Fruit fly (Drosophila melanogaster) whole organism, embryonic: Measurements from ENCODE around the gene scpr-C.

ENCODE experiments used
- Bdp1 ChIP-seq: fragments of 200-800 bp; sonication (Bioruptor generic); optimal IDR thresholded peaks from 3 replicates; lab custom pipeline; 2016; ENCODE audit warnings: missing biosample characterization, missing genetic modification characterization
- CG11398 ChIP-seq: fragments of 200-800 bp; sonication (Bioruptor generic); optimal IDR thresholded peaks from 2 replicates; lab custom pipeline; 2016; ENCODE audit warnings: missing biosample characterization, missing genetic modification characterization
- CG11723 ChIP-seq: fragments of 200-800 bp; sonication (Bioruptor generic); optimal IDR thresholded peaks from 2 replicates; lab custom pipeline; 2017; ENCODE audit warnings: missing biosample characterization, mild to moderate bottlenecking, missing genetic modification characterization
- CG12071 ChIP-seq: fragments of 200-800 bp; sonication (Bioruptor generic); optimal IDR thresholded peaks from 3 replicates; lab custom pipeline; 2018; ENCODE audit warnings: missing biosample characterization, mild to moderate bottlenecking, missing genetic modification characterization
- CG12236 ChIP-seq: fragments of 200-800 bp; sonication (Bioruptor generic); optimal IDR thresholded peaks from 2 replicates; lab custom pipeline; 2016; ENCODE audit warnings: missing biosample characterization, missing genetic modification characterization
- CG1233 ChIP-seq: fragments of 200-800 bp; sonication (Bioruptor generic); optimal IDR thresholded peaks from 4 replicates; lab custom pipeline; 2018; ENCODE audit warnings: missing biosample characterization, mild to moderate bottlenecking, missing genetic modification characterization
- CG13123 ChIP-seq: fragments of 200-800 bp; sonication (Bioruptor generic); optimal IDR thresholded peaks from 2 replicates; lab custom pipeline; 2016; ENCODE audit warnings: missing biosample characterization, missing genetic modification characterization
- CG13287 ChIP-seq: fragments of 200-800 bp; sonication (Bioruptor generic); IDR thresholded peaks from 2 replicates; pipeline ENCODE4 v1.3.6; 2022; ENCODE audit warnings: missing biosample characterization, missing genetic modification characterization; ENCODE audit not compliant: partially characterized antibody
- CG14441 ChIP-seq: fragments of 200-800 bp; sonication (Bioruptor generic); IDR thresholded peaks from 2 replicates; pipeline ENCODE4 v1.3.6; 2022; ENCODE audit warnings: missing biosample characterization, missing genetic modification characterization
- CG15696 ChIP-seq: fragments of 200-800 bp; sonication (Bioruptor generic); optimal IDR thresholded peaks from 2 replicates; lab custom pipeline; 2019; ENCODE audit warnings: missing biosample characterization, mild to moderate bottlenecking, missing genetic modification characterization, moderate library complexity
- CG17359 ChIP-seq: fragments of 200-800 bp; sonication (Bioruptor generic); optimal IDR thresholded peaks from 3 replicates; lab custom pipeline; 2018; ENCODE audit warnings: missing biosample characterization, mild to moderate bottlenecking, missing genetic modification characterization, moderate library complexity
- CG17361 ChIP-seq: fragments of 200-800 bp; sonication (Bioruptor generic); IDR thresholded peaks from 3 replicates; pipeline ENCODE4 v1.3.6; 2022; ENCODE audit warnings: missing biosample characterization, missing genetic modification characterization
- CG2116 ChIP-seq: fragments of 200-800 bp; sonication (Bioruptor generic); optimal IDR thresholded peaks from 3 replicates; lab custom pipeline; 2018; ENCODE audit warnings: missing biosample characterization, mild to moderate bottlenecking, missing genetic modification characterization
- CG2120 ChIP-seq: fragments of 200-800 bp; sonication (Bioruptor generic); optimal IDR thresholded peaks from 3 replicates; lab custom pipeline; 2016; ENCODE audit warnings: missing biosample characterization, missing genetic modification characterization
- CG2202 ChIP-seq: fragments of 200-800 bp; sonication (Bioruptor generic); optimal IDR thresholded peaks from 2 replicates; lab custom pipeline; 2018; ENCODE audit warnings: missing biosample characterization, mild to moderate bottlenecking, missing genetic modification characterization
- CG2875 ChIP-seq: fragments of 200-800 bp; sonication (Bioruptor generic); optimal IDR thresholded peaks from 2 replicates; lab custom pipeline; 2017; ENCODE audit warnings: missing biosample characterization, mild to moderate bottlenecking, missing genetic modification characterization, missing genetic modification reagents
- CG31441 ChIP-seq: fragments of 200-800 bp; sonication (Bioruptor generic); IDR thresholded peaks from 2 replicates; pipeline ENCODE4 v1.3.6; 2022; ENCODE audit warnings: missing biosample characterization, missing genetic modification characterization
- CG32772 ChIP-seq: fragments of 200-800 bp; sonication (Bioruptor generic); IDR thresholded peaks from 2 replicates; pipeline ENCODE4 v1.3.6; 2022; ENCODE audit warnings: missing biosample characterization, missing genetic modification characterization
- CG6272 ChIP-seq: fragments of 200-800 bp; sonication (Bioruptor generic); IDR thresholded peaks from 2 replicates; pipeline ENCODE4 v1.3.6; 2022; ENCODE audit warnings: missing biosample characterization, missing genetic modification characterization
- CG9727 ChIP-seq: fragments of 200-800 bp; sonication (Bioruptor generic); optimal IDR thresholded peaks from 3 replicates; lab custom pipeline; 2017; ENCODE audit warnings: missing biosample characterization, mild to moderate bottlenecking, missing genetic modification characterization
- Camta ChIP-seq: fragments of 200-800 bp; sonication (Bioruptor generic); optimal IDR thresholded peaks from 2 replicates; lab custom pipeline; 2016; ENCODE audit warnings: missing biosample characterization, missing genetic modification characterization
- D ChIP-seq, 2 experiments: fragments of 200-800 bp in 1 of 2; fragments of >200 bp in 1 of 2; sonication (Bioruptor generic) in 1 of 2; optimal IDR thresholded peaks; 2 replicates in 1 of 2; 3 replicates in 1 of 2; lab custom pipeline; 2017; ENCODE audit warnings: mild to moderate bottlenecking in 1 of 2, missing biosample characterization in 1 of 2, missing genetic modification characterization in 1 of 2, missing genetic modification reagents in 1 of 2
- Dek ChIP-seq: fragments of 200-800 bp; sonication (Bioruptor generic); optimal IDR thresholded peaks from 3 replicates; lab custom pipeline; 2019; ENCODE audit warnings: missing biosample characterization, mild to moderate bottlenecking, missing genetic modification characterization, moderate library complexity
- Dll ChIP-seq: fragments of 200-800 bp; sonication (Bioruptor generic); IDR thresholded peaks from 4 replicates; pipeline ENCODE4 v1.3.6; 2022; ENCODE audit warnings: missing biosample characterization, missing genetic modification characterization; ENCODE audit not compliant: partially characterized antibody
- Drgx ChIP-seq: fragments of 200-800 bp; sonication (Bioruptor generic); IDR thresholded peaks from 2 replicates; pipeline ENCODE4 v1.3.6; 2022; ENCODE audit warnings: missing biosample characterization, missing genetic modification characterization
- Hmr ChIP-seq: fragments of 200-800 bp; sonication (Bioruptor generic); optimal IDR thresholded peaks from 3 replicates; lab custom pipeline; 2017; ENCODE audit warnings: mild to moderate bottlenecking, missing biosample characterization, missing genetic modification reagents, missing genetic modification characterization
- MTF-1 ChIP-seq: fragments of 200-800 bp; sonication (Bioruptor generic); optimal IDR thresholded peaks from 2 replicates; lab custom pipeline; 2018; ENCODE audit warnings: missing biosample characterization, mild to moderate bottlenecking, missing genetic modification characterization, borderline replicate concordance
- Meics ChIP-seq: fragments of 200-800 bp; sonication (Bioruptor generic); optimal IDR thresholded peaks from 2 replicates; lab custom pipeline; 2017; ENCODE audit warnings: missing biosample characterization, mild to moderate bottlenecking, missing genetic modification characterization
- Six4 ChIP-seq: fragments of 200-800 bp; sonication (Bioruptor generic); optimal IDR thresholded peaks from 2 replicates; lab custom pipeline; 2016; ENCODE audit warnings: missing biosample characterization, missing genetic modification characterization
- Sox100B ChIP-seq: fragments of 200-800 bp; sonication (Bioruptor generic); optimal IDR thresholded peaks from 3 replicates; lab custom pipeline; 2018; ENCODE audit warnings: missing biosample characterization, mild to moderate bottlenecking, missing genetic modification characterization
- Sry-β ChIP-seq: fragments of 200-800 bp; sonication (Bioruptor generic); optimal IDR thresholded peaks from 2 replicates; lab custom pipeline; 2018; ENCODE audit warnings: missing biosample characterization, mild to moderate bottlenecking, missing genetic modification characterization, moderate library complexity
- cad ChIP-seq: fragments of >200 bp; optimal IDR thresholded peaks from 2 replicates; lab custom pipeline; 2017; ENCODE audit warnings: missing biosample characterization, missing genetic modification characterization
- caup ChIP-seq: fragments of 200-800 bp; sonication (Bioruptor generic); optimal IDR thresholded peaks from 3 replicates; lab custom pipeline; 2017; ENCODE audit warnings: missing biosample characterization, mild to moderate bottlenecking, missing genetic modification characterization, moderate library complexity; ENCODE audit not compliant: severe bottlenecking
- croc ChIP-seq: fragments of 200-800 bp; sonication (Bioruptor generic); conservative IDR thresholded peaks from 3 replicates; pipeline ENCODE4 v1.3.6; 2022; ENCODE audit warnings: missing biosample characterization, missing genetic modification characterization
- ems ChIP-seq: fragments of 200-800 bp; sonication (Bioruptor generic); optimal IDR thresholded peaks from 3 replicates; lab custom pipeline; 2016; ENCODE audit warnings: missing biosample characterization, missing genetic modification characterization
- fd96Cb ChIP-seq: fragments of 200-800 bp; sonication (Bioruptor generic); optimal IDR thresholded peaks from 2 replicates; lab custom pipeline; 2018; ENCODE audit warnings: missing biosample characterization, mild to moderate bottlenecking, missing genetic modification characterization, moderate library complexity
- ftz-f1 ChIP-seq: fragments of 200-800 bp; sonication (Bioruptor generic); optimal IDR thresholded peaks from 2 replicates; lab custom pipeline; 2016; ENCODE audit warnings: missing biosample characterization, missing genetic modification characterization
- gce ChIP-seq: fragments of 200-800 bp; sonication (Bioruptor generic); IDR thresholded peaks from 3 replicates; pipeline ENCODE4 v1.3.6; 2022; ENCODE audit warnings: missing biosample characterization, missing genetic modification characterization
- inv ChIP-seq: fragments of 200-800 bp; sonication (Bioruptor generic); IDR thresholded peaks from 2 replicates; pipeline ENCODE4 v1.3.6; 2022; ENCODE audit warnings: missing biosample characterization, missing genetic modification characterization; ENCODE audit not compliant: partially characterized antibody
- nerfin-1 ChIP-seq: fragments of 200-800 bp; sonication (Bioruptor generic); optimal IDR thresholded peaks from 3 replicates; lab custom pipeline; 2019; ENCODE audit warnings: missing biosample characterization, mild to moderate bottlenecking, missing genetic modification characterization, moderate library complexity
- oc ChIP-seq: fragments of 200-800 bp; sonication (Bioruptor generic); optimal IDR thresholded peaks from 2 replicates; lab custom pipeline; 2018; ENCODE audit warnings: missing biosample characterization, mild to moderate bottlenecking, missing genetic modification characterization, moderate library complexity
- otp ChIP-seq: fragments of 200-800 bp; sonication (Bioruptor generic); IDR thresholded peaks from 3 replicates; pipeline ENCODE4, ENCODE4 v1.3.6; 2022; ENCODE audit warnings: missing biosample characterization, missing genetic modification characterization
- phol ChIP-seq: fragments of 200-800 bp; sonication (Bioruptor generic); optimal IDR thresholded peaks from 3 replicates; lab custom pipeline; 2018; ENCODE audit warnings: missing biosample characterization, mild to moderate bottlenecking, missing genetic modification characterization, moderate library complexity
- pros ChIP-seq: fragments of 200-800 bp; sonication (Bioruptor generic); optimal IDR thresholded peaks from 3 replicates; lab custom pipeline; 2019; ENCODE audit warnings: missing biosample characterization, mild to moderate bottlenecking, missing genetic modification characterization, moderate library complexity
- slp2 ChIP-seq: fragments of 200-800 bp; sonication (Bioruptor generic); optimal IDR thresholded peaks from 2 replicates; lab custom pipeline; 2016; ENCODE audit warnings: missing biosample characterization, missing genetic modification characterization
- usp ChIP-seq: fragments of >200 bp; optimal IDR thresholded peaks from 2 replicates; lab custom pipeline; 2017; ENCODE audit warnings: missing biosample characterization, missing genetic modification characterization
- wor ChIP-seq: fragments of 200-800 bp; sonication (Bioruptor generic); IDR thresholded peaks from 2 replicates; pipeline ENCODE4 v1.3.6; 2022; ENCODE audit warnings: missing biosample characterization, missing genetic modification characterization

The scpr-C gene

dm6 chr3R:11221437-11222230 is 3.7 kb upstream of the scpr-C start, which contains the start of the genes CG6693 and RpL3 (continued):
- TF ChIP-seq oc (tag; lab: Kevin White, UChicago): peak; percentile 79
- peak; percentile 55; the same call in 1 of the 2 replicates for TF ChIP-seq CG13287
- TF ChIP-seq CG9727 (GFP tag; lab: Kevin White, UChicago): peak; percentile 77
- peak; percentile 92 for TF ChIP-seq caup (GFP tag; lab: Kevin White, UChicago)
- TF ChIP-seq Bdp1 (GFP tag; lab: Kevin White, UChicago): peak; percentile 50
- peak; percentile 71 for TF ChIP-seq nerfin-1 (tag; lab: Kevin White, UChicago)
- peak; percentile 38 for TF ChIP-seq Camta (GFP tag; lab: Kevin White, UChicago)
- peak; percentile 68 for TF ChIP-seq Sox100B (GFP tag; lab: Kevin White, UChicago)
- peak; percentile 94 for TF ChIP-seq Hmr (GFP tag; lab: Kevin White, UChicago)
- peak; percentile 70 for TF ChIP-seq CG2202 (tag; lab: Kevin White, UChicago)
- TF ChIP-seq Drgx (GFP tag; lab: Robert Waterston, UW): peak; percentile 47; the same call in 1 of the 2 replicates
- TF ChIP-seq pros (GFP tag; lab: Kevin White, UChicago): peak; percentile 53
- peak; percentile 84 for TF ChIP-seq CG17359 (tag; lab: Kevin White, UChicago)
- peak; percentile 49 for TF ChIP-seq CG13123
- TF ChIP-seq fd96Cb (tag; lab: Kevin White, UChicago): peak; percentile 51
- TF ChIP-seq CG11723 (GFP tag; lab: Kevin White, UChicago): peak; percentile 56
- TF ChIP-seq croc (GFP tag; lab: Robert Waterston, UW): no peak
- TF ChIP-seq CG17361: peak; percentile 78
- no peak for TF ChIP-seq Dll (GFP tag; lab: Robert Waterston, UW)
- peak; percentile 89 for TF ChIP-seq CG12071 (GFP tag; lab: Kevin White, UChicago)
- peak; percentile 87 for TF ChIP-seq CG2875 (GFP tag; lab: Kevin White, UChicago)
- TF ChIP-seq ems (GFP tag; lab: Kevin White, UChicago): peak; percentile 46
- TF ChIP-seq Meics: peak; percentile 87
- TF ChIP-seq CG31441 (GFP tag; lab: Robert Waterston, UW): peak; percentile 74
- peak; percentile 96 for TF ChIP-seq MTF-1
- peak; percentile 42 for TF ChIP-seq CG15696 (tag; lab: Kevin White, UChicago)
- no peak for TF ChIP-seq wor (GFP tag; lab: Robert Waterston, UW)
- peak; percentile 55 for TF ChIP-seq CG11398
- peak; percentile 80; the same call in 2 of the 3 replicates for TF ChIP-seq otp
- peak; percentile 45 for TF ChIP-seq Sry-β (GFP tag; lab: Kevin White, UChicago)
- TF ChIP-seq CG2120 (GFP tag; lab: Kevin White, UChicago): peak; percentile 55
- no peak for TF ChIP-seq CG14441
- TF ChIP-seq phol (tag; lab: Kevin White, UChicago): peak; percentile 90
- TF ChIP-seq Dek (tag; lab: Kevin White, UChicago): peak; percentile 70
- no peak for TF ChIP-seq CG32772
- peak; percentile 47; the same call in 1 of the 2 replicates for TF ChIP-seq CG6272 (GFP tag; lab: Robert Waterston, UW)
- TF ChIP-seq cad: no peak
- no peak for TF ChIP-seq usp (GFP tag; lab: Kevin White, UChicago)
- peak; percentile 57 for TF ChIP-seq CG12236 (GFP tag; lab: Kevin White, UChicago)
- TF ChIP-seq inv (GFP tag; lab: Robert Waterston, UW): peak; percentile 24; the same call in 1 of the 2 replicates
- no peak for TF ChIP-seq ftz-f1 (GFP tag; lab: Kevin White, UChicago)
- peak; percentile 84 for TF ChIP-seq gce (GFP tag; lab: Robert Waterston, UW)
- TF ChIP-seq D (optimal IDR thresholded peaks at IDR 0.05; lab: Kevin White, UChicago): no peak
- TF ChIP-seq D (GFP tag; optimal IDR thresholded peaks at IDR 0.05; lab: Kevin White, UChicago): peak; percentile 44
- TF ChIP-seq CG1233 (GFP tag; lab: Kevin White, UChicago): peak; percentile 79
- TF ChIP-seq CG2116 (GFP tag; lab: Kevin White, UChicago): peak; percentile 70
- peak; percentile 37 for TF ChIP-seq slp2
- peak; percentile 27 for TF ChIP-seq Six4 (GFP tag; lab: Kevin White, UChicago)
